Worm (Caenorhabditis elegans) whole organism, young adult: ENCODE results near the gene Y82E9BR.10.

ENCODE experiments used
- B0336.3 ChIP-seq: fragments of 200-800 bp; sonication (Bioruptor generic); IDR thresholded peaks from 2 replicates; pipeline ENCODE4 v1.3.6; 2022; ENCODE audit warnings: missing genetic modification characterization, missing compliant biosample characterization
- F10E7.11 ChIP-seq: sonication (generic microtip); optimal IDR thresholded peaks from 2 replicates; lab custom pipeline; 2017; ENCODE audit warnings: mild to moderate bottlenecking, missing genetic modification characterization, moderate library complexity, missing compliant biosample characterization
- F57A8.1 ChIP-seq: fragments of 200-800 bp; sonication (Bioruptor generic); optimal IDR thresholded peaks from 2 replicates; lab custom pipeline; 2018; ENCODE audit warnings: mild to moderate bottlenecking, missing genetic modification characterization, moderate library complexity, missing compliant biosample characterization
- T07F8.4 ChIP-seq: sonication (generic microtip); optimal IDR thresholded peaks from 2 replicates; lab custom pipeline; 2016; ENCODE audit warnings: mild to moderate bottlenecking, missing genetic modification characterization, moderate library complexity, missing compliant biosample characterization
- T26A5.8 ChIP-seq: sonication (generic microtip); optimal IDR thresholded peaks from 2 replicates; lab custom pipeline; 2016; ENCODE audit warnings: missing genetic modification characterization, missing compliant biosample characterization
- Y67H2A.10 ChIP-seq: fragments of 200-800 bp; sonication (Bioruptor generic); conservative IDR thresholded peaks from 2 replicates; pipeline ENCODE4 v1.3.6; 2022; ENCODE audit warnings: missing genetic modification reagents, missing genetic modification characterization, missing compliant biosample characterization
- Y79H2A.3 ChIP-seq: fragments of 200-800 bp; sonication (Bioruptor generic); conservative IDR thresholded peaks from 2 replicates; pipeline ENCODE4 v1.3.6; 2022; ENCODE audit warnings: missing genetic modification reagents, missing genetic modification characterization, missing compliant biosample characterization
- ZK185.1 ChIP-seq: sonication (generic microtip); optimal IDR thresholded peaks from 2 replicates; lab custom pipeline; 2016; ENCODE audit warnings: mild to moderate bottlenecking, missing genetic modification characterization, missing compliant biosample characterization; ENCODE audit not compliant: poor library complexity, severe bottlenecking
- aptf-2 ChIP-seq: fragments of 200-800 bp; sonication (Bioruptor generic); conservative IDR thresholded peaks from 2 replicates; pipeline ENCODE4 v1.3.6; 2022; ENCODE audit warnings: missing genetic modification reagents, missing genetic modification characterization, missing compliant biosample characterization
- aptf-3 ChIP-seq: fragments of 200-800 bp; sonication (Bioruptor generic); IDR thresholded peaks from 2 replicates; pipeline ENCODE4 v1.3.6; 2022; ENCODE audit warnings: missing genetic modification characterization, missing compliant biosample characterization
- atf-7 ChIP-seq: sonication (generic microtip); optimal IDR thresholded peaks from 2 replicates; lab custom pipeline; 2017; ENCODE audit warnings: mild to moderate bottlenecking, missing genetic modification characterization, missing compliant biosample characterization
- athp-1 ChIP-seq: sonication (generic microtip); optimal IDR thresholded peaks from 2 replicates; lab custom pipeline; 2017; ENCODE audit warnings: mild to moderate bottlenecking, missing genetic modification characterization, missing compliant biosample characterization
- attf-5 ChIP-seq: fragments of 200-800 bp; sonication (Bioruptor generic); optimal IDR thresholded peaks from 2 replicates; lab custom pipeline; 2018; ENCODE audit warnings: mild to moderate bottlenecking, missing genetic modification characterization, missing compliant biosample characterization
- attf-6 ChIP-seq: fragments of 200-800 bp; sonication (Bioruptor generic); IDR thresholded peaks from 2 replicates; pipeline ENCODE4 v1.3.6; 2022; ENCODE audit warnings: missing genetic modification reagents, missing genetic modification characterization, missing compliant biosample characterization
- bed-1 ChIP-seq: fragments of 200-800 bp; sonication (Bioruptor generic); IDR thresholded peaks from 2 replicates; pipeline ENCODE4 v1.3.6; 2022; ENCODE audit warnings: missing genetic modification reagents, missing genetic modification characterization, missing compliant biosample characterization
- bed-2 ChIP-seq: fragments of 200-800 bp; sonication (Bioruptor generic); IDR thresholded peaks from 2 replicates; pipeline ENCODE4 v1.3.6; 2022; ENCODE audit warnings: missing genetic modification reagents, missing genetic modification characterization, missing compliant biosample characterization
- ccch-3 ChIP-seq: fragments of 200-800 bp; sonication (Bioruptor generic); optimal IDR thresholded peaks from 2 replicates; lab custom pipeline; 2018; ENCODE audit warnings: mild to moderate bottlenecking, missing genetic modification characterization, missing compliant biosample characterization
- cebp-1 ChIP-seq, 2 experiments: fragments of 200-800 bp in 1 of 2; sonication (Bioruptor generic) in 1 of 2; sonication (generic microtip) in 1 of 2; IDR thresholded peaks in 1 of 2; optimal IDR thresholded peaks in 1 of 2; 2 replicates each; pipeline versions ENCODE4 v1.3.6 to Lab custom; 2017 to 2022; ENCODE audit warnings: missing compliant biosample characterization in 2 of 2, missing genetic modification characterization in 2 of 2, mild to moderate bottlenecking in 1 of 2, missing genetic modification reagents in 1 of 2, moderate library complexity in 1 of 2
- ceh-40 ChIP-seq: fragments of 200-800 bp; sonication (Bioruptor generic); IDR thresholded peaks from 2 replicates; pipeline ENCODE4 v1.3.6; 2022; ENCODE audit warnings: missing genetic modification characterization, missing compliant biosample characterization
- ceh-58 ChIP-seq: fragments of 200-800 bp; sonication (Bioruptor generic); IDR thresholded peaks from 2 replicates; pipeline ENCODE4 v1.3.6; 2022; ENCODE audit warnings: missing genetic modification characterization, missing compliant biosample characterization
- ceh-79 ChIP-seq: sonication (generic microtip); optimal IDR thresholded peaks from 2 replicates; lab custom pipeline; 2017; ENCODE audit warnings: mild to moderate bottlenecking, missing genetic modification characterization, missing compliant biosample characterization
- egl-18 ChIP-seq: fragments of 200-800 bp; sonication (Bioruptor generic); IDR thresholded peaks from 2 replicates; pipeline ENCODE4 v1.3.6; 2022; ENCODE audit warnings: missing genetic modification reagents, missing genetic modification characterization, missing compliant biosample characterization
- egrh-3 ChIP-seq: fragments of 200-800 bp; sonication (Bioruptor generic); IDR thresholded peaks from 2 replicates; pipeline ENCODE4 v1.3.6; 2022; ENCODE audit warnings: missing genetic modification reagents, missing genetic modification characterization, missing compliant biosample characterization
- ekl-4 ChIP-seq: fragments of 200-800 bp; sonication (Bioruptor generic); IDR thresholded peaks from 2 replicates; pipeline ENCODE4 v1.3.6; 2022; ENCODE audit warnings: missing genetic modification reagents, missing genetic modification characterization, missing compliant biosample characterization
- fkh-3 ChIP-seq: sonication (generic microtip); optimal IDR thresholded peaks from 2 replicates; lab custom pipeline; 2016; ENCODE audit warnings: mild to moderate bottlenecking, missing genetic modification characterization, missing compliant biosample characterization
- hmg-1.2 ChIP-seq: fragments of 200-800 bp; sonication (Bioruptor generic); IDR thresholded peaks from 2 replicates; pipeline ENCODE4 v1.3.6; 2022; ENCODE audit warnings: missing genetic modification reagents, missing genetic modification characterization, missing compliant biosample characterization
- hrde-1 ChIP-seq: sonication (generic microtip); optimal IDR thresholded peaks from 2 replicates; lab custom pipeline; 2016; ENCODE audit warnings: missing genetic modification characterization, mild to moderate bottlenecking, missing compliant biosample characterization, moderate library complexity, missing genotype, missing genetic modification reagents, borderline replicate concordance
- lag-1 ChIP-seq: fragments of 200-800 bp; sonication (Bioruptor generic); IDR thresholded peaks from 2 replicates; pipeline ENCODE4 v1.3.6; 2022; ENCODE audit warnings: missing genetic modification reagents, missing genetic modification characterization, missing compliant biosample characterization
- let-526 ChIP-seq: fragments of 200-800 bp; sonication (Bioruptor generic); IDR thresholded peaks from 2 replicates; pipeline ENCODE4 v1.3.6; 2022; ENCODE audit warnings: missing genetic modification reagents, missing genetic modification characterization, missing compliant biosample characterization
- lin-26 ChIP-seq: fragments of 200-800 bp; sonication (Bioruptor generic); IDR thresholded peaks from 2 replicates; pipeline ENCODE4 v1.3.6; 2022; ENCODE audit warnings: missing genetic modification reagents, missing genetic modification characterization, missing compliant biosample characterization
- lir-1 ChIP-seq: fragments of 200-800 bp; sonication (Bioruptor generic); conservative IDR thresholded peaks from 2 replicates; pipeline ENCODE4 v1.3.6; 2022; ENCODE audit warnings: missing genetic modification reagents, missing genetic modification characterization, missing compliant biosample characterization
- lsy-27 ChIP-seq: sonication (generic microtip); optimal IDR thresholded peaks from 2 replicates; lab custom pipeline; 2017; ENCODE audit warnings: missing genetic modification characterization, mild to moderate bottlenecking, missing compliant biosample characterization, antibody characterized with exemption, missing genotype, borderline replicate concordance; ENCODE audit not compliant: insufficient read depth
- mel-28 ChIP-seq: sonication (generic microtip); optimal IDR thresholded peaks from 2 replicates; lab custom pipeline; 2016; ENCODE audit warnings: borderline replicate concordance, mild to moderate bottlenecking, missing genetic modification characterization, missing compliant biosample characterization
- nfyb-1 ChIP-seq: fragments of 200-800 bp; sonication (Bioruptor generic); IDR thresholded peaks from 2 replicates; pipeline ENCODE4 v1.3.6; 2022; ENCODE audit warnings: missing genetic modification reagents, missing genetic modification characterization, missing compliant biosample characterization
- nhr-27 ChIP-seq: fragments of 200-800 bp; sonication (Bioruptor generic); optimal IDR thresholded peaks from 2 replicates; lab custom pipeline; 2018; ENCODE audit warnings: mild to moderate bottlenecking, missing genetic modification characterization, moderate library complexity, missing compliant biosample characterization
- nhr-80 ChIP-seq: sonication (generic microtip); optimal IDR thresholded peaks from 2 replicates; lab custom pipeline; 2016; ENCODE audit warnings: missing genetic modification characterization, missing compliant biosample characterization
- rcor-1 ChIP-seq: fragments of 200-800 bp; sonication (Bioruptor generic); IDR thresholded peaks from 2 replicates; pipeline ENCODE4 v1.3.6; 2022; ENCODE audit warnings: missing genetic modification reagents, missing genetic modification characterization, missing compliant biosample characterization
- repo-1 ChIP-seq: sonication (generic microtip); optimal IDR thresholded peaks from 2 replicates; lab custom pipeline; 2017; ENCODE audit warnings: mild to moderate bottlenecking, missing genetic modification characterization, missing compliant biosample characterization
- sdz-38 ChIP-seq: sonication (generic microtip); optimal IDR thresholded peaks from 2 replicates; lab custom pipeline; 2016; ENCODE audit warnings: missing genotype, missing genetic modification characterization, missing compliant biosample characterization
- snpc-1.1 ChIP-seq: sonication (generic microtip); optimal IDR thresholded peaks from 2 replicates; lab custom pipeline; 2017; ENCODE audit warnings: missing genetic modification characterization, mild to moderate bottlenecking, missing compliant biosample characterization, antibody characterized with exemption, moderate library complexity, missing genotype, missing genetic modification reagents; ENCODE audit not compliant: insufficient read depth
- somi-1 ChIP-seq: fragments of 200-800 bp; sonication (Bioruptor generic); optimal IDR thresholded peaks from 2 replicates; lab custom pipeline; 2018; ENCODE audit warnings: mild to moderate bottlenecking, missing genetic modification characterization, missing compliant biosample characterization
- tbp1 ChIP-seq: fragments of 200-800 bp; sonication (Bioruptor generic); optimal IDR thresholded peaks from 2 replicates; lab custom pipeline; 2018; ENCODE audit warnings: mild to moderate bottlenecking, missing genetic modification characterization, missing compliant biosample characterization
- tlf-1 ChIP-seq: fragments of 200-800 bp; sonication (Bioruptor generic); optimal IDR thresholded peaks from 2 replicates; lab custom pipeline; 2018; ENCODE audit warnings: mild to moderate bottlenecking, missing genetic modification characterization, missing compliant biosample characterization
- zim-3 ChIP-seq: sonication (generic microtip); optimal IDR thresholded peaks from 2 replicates; lab custom pipeline; 2017; ENCODE audit warnings: mild to moderate bottlenecking, missing genetic modification characterization, moderate library complexity, missing compliant biosample characterization
- ztf-18 ChIP-seq: sonication (generic microtip); optimal IDR thresholded peaks from 2 replicates; lab custom pipeline; 2016; ENCODE audit warnings: missing genotype, mild to moderate bottlenecking, missing genetic modification characterization, missing compliant biosample characterization
- ztf-22 ChIP-seq: fragments of 200-800 bp; sonication (Bioruptor generic); optimal IDR thresholded peaks from 2 replicates; lab custom pipeline; 2018; ENCODE audit warnings: mild to moderate bottlenecking, missing genetic modification characterization, moderate library complexity, missing compliant biosample characterization
- ztf-25 ChIP-seq: fragments of 200-800 bp; sonication (Bioruptor generic); IDR thresholded peaks from 2 replicates; pipeline ENCODE4 v1.3.6; 2022; ENCODE audit warnings: missing genetic modification reagents, missing genetic modification characterization, missing compliant biosample characterization
- ztf-26 ChIP-seq: sonication (generic microtip); optimal IDR thresholded peaks from 2 replicates; lab custom pipeline; 2017; ENCODE audit warnings: missing genetic modification characterization, missing compliant biosample characterization

The Y82E9BR.10 gene

ce11 chrIII:1424305-1424704 is 48.9 kb upstream of the Y82E9BR.10 start (continued):
- TF ChIP-seq bed-1 (GFP tag; lab: Robert Waterston, UW) = 0 out of 2 replicates have a peak, but pooled peaks have one; percentile 36
- TF ChIP-seq let-526 (GFP tag; lab: Robert Waterston, UW) = peak; percentile 35; the same call in 1 of the 2 replicates
- TF ChIP-seq ceh-79 (tag; lab: Kevin White, UChicago) = no peak
- no peak for TF ChIP-seq ZK185.1 (tag; lab: Kevin White, UChicago)
- TF ChIP-seq mel-28 (tag; lab: Kevin White, UChicago) = peak; percentile 36
- TF ChIP-seq egl-18 (GFP tag; lab: Robert Waterston, UW) = no peak
- peak; percentile 99 for TF ChIP-seq tbp1 (GFP tag; lab: Kevin White, UChicago)
- TF ChIP-seq attf-6 = 0 out of 2 replicates have a peak, but pooled peaks have one; percentile 37
- TF ChIP-seq cebp-1 (GFP tag; IDR thresholded peaks at IDR 0.05; lab: Robert Waterston, UW) = peak; percentile 39; the same call in 1 of the 2 replicates
- peak; percentile 74 for TF ChIP-seq cebp-1 (tag; optimal IDR thresholded peaks at IDR 0.05; lab: Kevin White, UChicago)
- peak; percentile 68 for TF ChIP-seq repo-1
- TF ChIP-seq attf-5 (GFP tag; lab: Kevin White, UChicago) = peak; percentile 57
- no peak; the same call in 1 of the 2 replicates for TF ChIP-seq ekl-4 (GFP tag; lab: Robert Waterston, UW)
- TF ChIP-seq nhr-80 = peak; percentile 18
- TF ChIP-seq ztf-22 = no peak
- TF ChIP-seq ztf-18 = peak; percentile 62
- peak; percentile 100 for TF ChIP-seq hmg-1.2 (GFP tag; lab: Robert Waterston, UW)
- TF ChIP-seq athp-1 (tag; lab: Kevin White, UChicago) = peak; percentile 54
- peak; percentile 87 for TF ChIP-seq lin-26 (GFP tag; lab: Robert Waterston, UW)
- no peak for TF ChIP-seq F57A8.1 (GFP tag; lab: Kevin White, UChicago)
- no peak; the same call in 1 of the 2 replicates for TF ChIP-seq aptf-3 (GFP tag; lab: Robert Waterston, UW)
- no peak for TF ChIP-seq ccch-3 (GFP tag; lab: Kevin White, UChicago)
- peak; percentile 32 for TF ChIP-seq T07F8.4 (tag; lab: Kevin White, UChicago)
- no peak for TF ChIP-seq zim-3 (tag; lab: Kevin White, UChicago)
- TF ChIP-seq fkh-3 (tag; lab: Kevin White, UChicago) = no peak
- peak; percentile 67 for TF ChIP-seq rcor-1
- peak; percentile 59 for TF ChIP-seq F10E7.11 (tag; lab: Kevin White, UChicago)
- no peak for TF ChIP-seq ceh-40
- no peak for TF ChIP-seq Y79H2A.3 (GFP tag; lab: Robert Waterston, UW)
- no peak for TF ChIP-seq ceh-58 (GFP tag; lab: Robert Waterston, UW)
- peak; percentile 46; the same call in 1 of the 2 replicates for TF ChIP-seq B0336.3 (GFP tag; lab: Robert Waterston, UW)
- TF ChIP-seq nhr-27 = peak; percentile 31
- TF ChIP-seq bed-2 (GFP tag; lab: Robert Waterston, UW) = no peak
- no peak for TF ChIP-seq somi-1 (GFP tag; lab: Kevin White, UChicago)
- TF ChIP-seq hrde-1 = peak; percentile 73
- peak; percentile 9 for TF ChIP-seq tlf-1 (GFP tag; lab: Kevin White, UChicago)
- TF ChIP-seq T26A5.8 = no peak
- no peak; the same call in 1 of the 2 replicates for TF ChIP-seq aptf-2 (GFP tag; lab: Robert Waterston, UW)
- TF ChIP-seq sdz-38 = no peak
- no peak for TF ChIP-seq Y67H2A.10 (GFP tag; lab: Robert Waterston, UW)
- TF ChIP-seq lag-1 (GFP tag; lab: Robert Waterston, UW) = no peak
- TF ChIP-seq ztf-26 (tag; lab: Kevin White, UChicago) = peak; percentile 67
- peak; percentile 76 for TF ChIP-seq lsy-27 (tag; lab: Kevin White, UChicago)
- peak; percentile 28 for TF ChIP-seq snpc-1.1
- TF ChIP-seq atf-7 (tag; lab: Kevin White, UChicago) = peak; percentile 65
- 0 out of 2 replicates have a peak, but pooled peaks have one; percentile 47 for TF ChIP-seq ztf-25 (GFP tag; lab: Robert Waterston, UW)
- TF ChIP-seq lir-1 (GFP tag; lab: Robert Waterston, UW) = peak; percentile 69
- peak; percentile 76 for TF ChIP-seq egrh-3 (GFP tag; lab: Robert Waterston, UW)
- TF ChIP-seq nfyb-1 = peak; percentile 84
